Fruit fly (Drosophila melanogaster): ENCODE data around the gene snf.

The snf gene

dm6 chrX:5322459-5322883 is 13.4 kb downstream of the snf start, which contains the start of gene Rnp4F (continued):
- TF ChIP-seq vri (GFP tag; optimal IDR thresholded peaks at IDR 0.05) (no peak), spab (GFP tag; optimal IDR thresholded peaks at IDR 0.05) (no peak), cyc (GFP tag; optimal IDR thresholded peaks at IDR 0.05) (peak; percentile 78), fkh (GFP tag; optimal IDR thresholded peaks at IDR 0.05) (no peak), CG11294 (GFP tag; IDR thresholded peaks at IDR 0.05) (peak; percentile 31; the same call in 1 of the 2 replicates), salr (GFP tag; optimal IDR thresholded peaks at IDR 0.05) (peak; percentile 24 to 67), Eip75B (GFP tag; optimal IDR thresholded peaks at IDR 0.05) (no peak), CG3919 (GFP tag; optimal IDR thresholded peaks at IDR 0.05) (peak; percentile 60), CG32006 (GFP tag; optimal IDR thresholded peaks at IDR 0.05) (peak; percentile 75), Hr38 (GFP tag; optimal IDR thresholded peaks at IDR 0.05) (peak; percentile 45), acj6 (GFP tag; optimal IDR thresholded peaks at IDR 0.05) (peak; percentile 76), net (GFP tag; optimal IDR thresholded peaks at IDR 0.05) (peak; percentile 79), esn (GFP tag; optimal IDR thresholded peaks at IDR 0.05) (peak; percentile 73), CG15336 (GFP tag; IDR thresholded peaks at IDR 0.05) (peak; percentile 61; the same call in 1 of the 2 replicates), dac (GFP tag; optimal IDR thresholded peaks at IDR 0.05) (peak; percentile 72), CG3032 (tag; optimal IDR thresholded peaks at IDR 0.05) (peak; percentile 62), CG11762 (GFP tag; optimal IDR thresholded peaks at IDR 0.05; ENCODE audit: insufficient read depth) (peak; percentile 37), CG8632 (GFP tag; optimal IDR thresholded peaks at IDR 0.05) (peak; percentile 70), CG6854 (GFP tag; optimal IDR thresholded peaks at IDR 0.05) (peak; percentile 64), Sox102F (GFP tag; optimal IDR thresholded peaks at IDR 0.05) (no peak), CG6792 (GFP tag; optimal IDR thresholded peaks at IDR 0.05) (peak; percentile 61), fd85E (GFP tag; optimal IDR thresholded peaks at IDR 0.05) (no peak), Ets21C (GFP tag; optimal IDR thresholded peaks at IDR 0.05) (peak; percentile 74), Ets96B (tag; optimal IDR thresholded peaks at IDR 0.05) (no peak), Sox15 (GFP tag; optimal IDR thresholded peaks at IDR 0.05) (peak; percentile 62), CG8319 (GFP tag; optimal IDR thresholded peaks at IDR 0.05) (peak; percentile 41), Eip93F (GFP tag; optimal IDR thresholded peaks at IDR 0.05) (no peak), dsx (GFP tag; optimal IDR thresholded peaks at IDR 0.05; ENCODE audit: poor library complexity, severe bottlenecking) (no peak), Hr39 (GFP tag; optimal IDR thresholded peaks at IDR 0.05) (peak; percentile 84), Eip78C (GFP tag) (peak; percentile 85), OdsH (GFP tag; optimal IDR thresholded peaks at IDR 0.05) (peak; percentile 77), pdm3 (GFP tag; optimal IDR thresholded peaks at IDR 0.05) (peak; percentile 85), CG6276 (GFP tag; optimal IDR thresholded peaks at IDR 0.05) (no peak), Met (GFP tag; optimal IDR thresholded peaks at IDR 0.05) (no peak), CG11902 (GFP tag; optimal IDR thresholded peaks at IDR 0.05) (peak; percentile 73)

dm6 chrX:5323636-5324035 is 14.6 kb downstream of the snf start, which contains the start of gene Mcm3:
TSS of gene Mcm3 (plus strand) at chrX:5323855.
- TF ChIP-seq lz (GFP tag; optimal IDR thresholded peaks at IDR 0.05): no peak
- TF ChIP-seq CG6163 (GFP tag; IDR thresholded peaks at IDR 0.05): no peak
- TF ChIP-seq CG4318 (GFP tag; optimal IDR thresholded peaks at IDR 0.05): no peak
- TF ChIP-seq CG34406 (GFP tag; optimal IDR thresholded peaks at IDR 0.05): no peak
- TF ChIP-seq Eip75B (GFP tag; optimal IDR thresholded peaks at IDR 0.05): no peak
- no peak for TF ChIP-seq Sox15 (GFP tag; optimal IDR thresholded peaks at IDR 0.05)
- TF ChIP-seq Smox (GFP tag; optimal IDR thresholded peaks at IDR 0.05): no peak
- TF ChIP-seq ss (GFP tag; optimal IDR thresholded peaks at IDR 0.05): no peak
- TF ChIP-seq CG16779 (tag; optimal IDR thresholded peaks at IDR 0.05): no peak
- no peak for TF ChIP-seq net (GFP tag; optimal IDR thresholded peaks at IDR 0.05)
- TF ChIP-seq CG10669 (GFP tag; optimal IDR thresholded peaks at IDR 0.05): no peak
